Fruit fly (Drosophila melanogaster): Measurements from ENCODE around the gene Npc2b.
A peak's percentile ranks its signal among the peaks of the same experiment; 100 is the strongest.

Gene Npc2b

DNA sequence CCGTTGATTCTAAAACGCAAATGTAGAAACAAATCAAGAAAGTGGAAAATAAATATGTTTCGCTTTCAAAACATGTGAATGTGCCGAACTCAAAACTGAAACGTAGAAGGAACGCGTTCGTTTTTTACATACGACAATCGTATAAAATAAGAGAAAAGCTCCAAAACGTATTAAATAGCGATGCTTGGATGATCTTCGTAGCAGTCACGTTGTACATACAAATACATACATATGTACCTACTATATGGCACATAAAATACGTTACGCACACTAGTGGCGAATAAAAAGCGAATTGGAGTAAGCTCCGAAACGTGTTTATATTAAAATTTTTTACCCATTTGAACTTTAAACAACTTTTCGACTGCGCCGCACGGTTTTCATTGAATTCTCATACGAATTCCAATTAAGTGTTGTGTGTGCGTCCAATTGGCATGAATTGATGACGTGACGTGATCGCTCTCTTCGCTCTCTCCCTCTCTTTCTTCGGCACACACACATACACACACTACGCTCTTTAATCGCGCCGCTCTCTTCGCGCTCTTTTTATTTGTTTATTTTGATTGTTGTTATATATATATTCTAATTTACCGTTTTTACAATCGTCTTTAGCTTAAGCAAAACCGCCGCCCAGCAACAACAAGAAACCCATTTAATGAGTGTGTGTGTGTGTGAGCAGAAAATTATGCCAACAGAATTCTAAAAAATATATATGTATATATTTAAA, 32.0 kb upstream of the Npc2b start:
- TF ChIP-seq sd (tag; optimal IDR thresholded peaks at IDR 0.05), result peak; percentile 76
- TF ChIP-seq slou (GFP tag; optimal IDR thresholded peaks at IDR 0.05), result no peak
- TF ChIP-seq CG5953 (GFP tag; IDR thresholded peaks at IDR 0.05), result no peak
- TF ChIP-seq CG8478 (optimal IDR thresholded peaks at IDR 0.05), result no peak
- no peak; the same call in 1 of the 2 replicates for TF ChIP-seq chm (GFP tag; IDR thresholded peaks at IDR 0.05)
- peak; percentile 73; the same call in 1 of the 4 replicates for TF ChIP-seq chinmo (GFP tag; IDR thresholded peaks at IDR 0.05; ENCODE audit: partially characterized antibody)
- no peak for TF ChIP-seq Nf-YA (GFP tag; IDR thresholded peaks at IDR 0.05)
- TF ChIP-seq CG30403 (GFP tag; optimal IDR thresholded peaks at IDR 0.05), result no peak
- peak; percentile 2 for TF ChIP-seq ash1 (GFP tag; optimal IDR thresholded peaks at IDR 0.05)
- TF ChIP-seq insv (GFP tag; optimal IDR thresholded peaks at IDR 0.05), result peak in 1 of 2 experiments; percentile 66
- TF ChIP-seq lab (GFP tag; optimal IDR thresholded peaks at IDR 0.05), result peak; percentile 6
- TF ChIP-seq trh (GFP tag; optimal IDR thresholded peaks at IDR 0.05), result no peak
- no peak for TF ChIP-seq Abd-B (GFP tag; optimal IDR thresholded peaks at IDR 0.05)
- no peak for TF ChIP-seq ken (GFP tag; IDR thresholded peaks at IDR 0.05)
- TF ChIP-seq tna (GFP tag; IDR thresholded peaks at IDR 0.05; ENCODE audit: partially characterized antibody), result no peak
- no peak for TF ChIP-seq usp (GFP tag; optimal IDR thresholded peaks at IDR 0.05)
- peak; percentile 41 for TF ChIP-seq CG17568 (GFP tag; optimal IDR thresholded peaks at IDR 0.05)
- TF ChIP-seq D (optimal IDR thresholded peaks at IDR 0.05), result no peak
- TF ChIP-seq D (GFP tag; optimal IDR thresholded peaks at IDR 0.05), result no peak
- TF ChIP-seq CG12219 (GFP tag; optimal IDR thresholded peaks at IDR 0.05), result no peak
- TF ChIP-seq Asciz (GFP tag; optimal IDR thresholded peaks at IDR 0.05), result no peak
- TF ChIP-seq GATAe (GFP tag; conservative IDR thresholded peaks at IDR 0.05), result no peak
- no peak for TF ChIP-seq CG13424 (tag; optimal IDR thresholded peaks at IDR 0.05)
- no peak for TF ChIP-seq CG8388 (GFP tag; optimal IDR thresholded peaks at IDR 0.05)
- TF ChIP-seq Lim3 (GFP tag; IDR thresholded peaks at IDR 0.05), result no peak
- no peak for TF ChIP-seq Sry-δ (GFP tag; optimal IDR thresholded peaks at IDR 0.05)
- no peak for TF ChIP-seq E2f1 (GFP tag; IDR thresholded peaks at IDR 0.05)
- TF ChIP-seq YL-1 (GFP tag; optimal IDR thresholded peaks at IDR 0.05), result no peak
- no peak for TF ChIP-seq CG7839 (tag; optimal IDR thresholded peaks at IDR 0.05)
- no peak for TF ChIP-seq HLHmδ (GFP tag; optimal IDR thresholded peaks at IDR 0.05)
- no peak for TF ChIP-seq NfI (GFP tag; optimal IDR thresholded peaks at IDR 0.05)
- no peak for TF ChIP-seq ssp (GFP tag; IDR thresholded peaks at IDR 0.05)
- TF ChIP-seq CG7357 (GFP tag; IDR thresholded peaks at IDR 0.05), result no peak
- TF ChIP-seq gem (tag; optimal IDR thresholded peaks at IDR 0.05), result peak; percentile 9
- TF ChIP-seq CG16815 (GFP tag; optimal IDR thresholded peaks at IDR 0.05), result no peak
- no peak for TF ChIP-seq az2 (GFP tag; optimal IDR thresholded peaks at IDR 0.05)
- peak; percentile 75 for TF ChIP-seq Elba2 (GFP tag; optimal IDR thresholded peaks at IDR 0.05)
- no peak for TF ChIP-seq CG8089 (GFP tag; optimal IDR thresholded peaks at IDR 0.05)
- no peak for TF ChIP-seq HHEX (GFP tag; optimal IDR thresholded peaks at IDR 0.05)
- TF ChIP-seq CG4360 (GFP tag; IDR thresholded peaks at IDR 0.05), result peak; percentile 49; the same call in 1 of the 2 replicates
- no peak for TF ChIP-seq CG6765 (GFP tag; optimal IDR thresholded peaks at IDR 0.05)
- TF ChIP-seq CG17385 (GFP tag; optimal IDR thresholded peaks at IDR 0.05), result no peak
- TF ChIP-seq Mes4 (GFP tag; optimal IDR thresholded peaks at IDR 0.05), result no peak
- TF ChIP-seq yki (optimal IDR thresholded peaks at IDR 0.05), result peak; percentile 72
- TF ChIP-seq Stat92E (GFP tag; optimal IDR thresholded peaks at IDR 0.05), result peak in 1 of 3 experiments; percentile 7
- no peak for TF ChIP-seq CG10654 (GFP tag; optimal IDR thresholded peaks at IDR 0.05)
- TF ChIP-seq pros (GFP tag; optimal IDR thresholded peaks at IDR 0.05), result no peak
- no peak for TF ChIP-seq seq (GFP tag; IDR thresholded peaks at IDR 0.05)
- no peak for TF ChIP-seq NFAT (GFP tag; IDR thresholded peaks at IDR 0.05)
- TF ChIP-seq bbx (GFP tag; IDR thresholded peaks at IDR 0.05; ENCODE audit: partially characterized antibody), result 0 out of 2 replicates have a peak, but pooled peaks have one; percentile 2

Data from whole organism, embryonic.